Worm (Caenorhabditis elegans) whole organism, L4/young adult: ENCODE results near the gene F47D2.11.
"Not testable (repeated sequence)": the region's sequence is repeated elsewhere in the genome, so short reads cannot be mapped to it uniquely, and the experiment has no call there.

Source experiments
- W03F9.2 ChIP-seq: fragments of 150-350 bp; optimal IDR thresholded peaks from 2 replicates; lab custom pipeline; 2014; ENCODE audit warnings: missing biosample characterization, missing genetic modification characterization
- dao-5 ChIP-seq: sonication (generic microtip); optimal IDR thresholded peaks from 2 replicates; lab custom pipeline; 2016; ENCODE audit warnings: missing genotype, missing genetic modification characterization, moderate library complexity, missing compliant biosample characterization
- him-1 ChIP-seq: sonication (generic microtip); optimal IDR thresholded peaks from 2 replicates; lab custom pipeline; 2016; ENCODE audit warnings: missing genotype, missing genetic modification reagents, missing genetic modification characterization, missing compliant biosample characterization

DNA sequence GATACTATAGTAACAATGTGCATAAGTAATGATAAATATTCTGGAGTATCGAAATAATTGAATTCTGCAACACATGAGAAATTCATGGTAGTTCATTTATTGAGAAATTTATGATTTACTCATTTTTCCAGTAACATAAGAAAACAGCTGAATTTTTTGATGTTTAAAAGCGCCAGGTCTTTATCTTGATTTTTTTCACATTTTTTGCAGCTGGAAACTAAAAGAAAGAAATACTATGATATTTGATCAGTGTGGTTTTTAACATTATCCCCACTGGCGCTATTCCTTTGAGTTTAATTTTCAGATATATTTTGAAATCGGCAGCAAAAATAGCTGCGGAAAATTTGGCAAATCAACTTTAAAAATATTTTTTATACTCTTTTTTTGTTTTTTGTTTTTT, 2.4 kb downstream of the F47D2.11 start, which contains the start of gene srh-194:
- TF ChIP-seq dao-5, him-1, W03F9.2 (tag; lab: Kevin White, UChicago): not testable (repeated sequence)
